Fruit fly (Drosophila melanogaster): ENCODE measurements around the gene CG45060.
A peak's percentile ranks its signal among the peaks of the same experiment; 100 is the strongest.

Gene CG45060

DNA sequence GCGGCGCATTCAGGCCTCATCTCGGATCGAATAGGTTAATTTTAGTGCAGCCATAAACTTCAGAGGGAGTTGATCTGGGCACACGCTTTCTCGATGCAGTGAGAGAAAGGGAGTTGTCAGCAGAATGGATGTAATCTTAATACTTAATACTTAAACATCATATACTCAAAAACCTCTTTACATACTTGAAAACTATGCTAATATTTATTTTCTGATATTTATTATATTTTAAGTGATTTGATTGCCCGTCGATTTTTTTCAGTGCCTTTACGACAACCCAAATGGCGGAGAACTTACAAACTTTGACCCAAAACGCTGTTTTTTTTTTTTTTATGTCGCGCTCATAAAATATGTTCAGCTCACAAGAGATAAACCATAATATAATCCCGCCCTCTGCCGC is 43.4 kb upstream of the CG45060 start (continued):
- TF ChIP-seq gt (GFP tag; IDR thresholded peaks at IDR 0.05) (no peak), D19A (tag; optimal IDR thresholded peaks at IDR 0.05) (peak; percentile 15), maf-S (GFP tag; optimal IDR thresholded peaks at IDR 0.05) (no peak), CHES-1-like (GFP tag; optimal IDR thresholded peaks at IDR 0.05) (no peak), danr (GFP tag; IDR thresholded peaks at IDR 0.05) (no peak), Hr78 (GFP tag; optimal IDR thresholded peaks at IDR 0.05) (peak in 1 of 2 experiments; percentile 64), CG6689 (GFP tag; IDR thresholded peaks at IDR 0.05) (peak; percentile 45; the same call in 1 of the 2 replicates), CG11504 (tag; optimal IDR thresholded peaks at IDR 0.05) (peak; percentile 68), gfzf (GFP tag; optimal IDR thresholded peaks at IDR 0.05) (no peak), luna (GFP tag; optimal IDR thresholded peaks at IDR 0.05) (no peak), yki (optimal IDR thresholded peaks at IDR 0.05) (no peak), CG14667 (GFP tag; IDR thresholded peaks at IDR 0.05) (0 out of 2 replicates have a peak, but pooled peaks have one; percentile 26), esg (GFP tag; conservative IDR thresholded peaks at IDR 0.05) (no peak), CG14014 (GFP tag; IDR thresholded peaks at IDR 0.05) (no peak), sens (GFP tag) (peak; percentile 74), Nf-YB (GFP tag; optimal IDR thresholded peaks at IDR 0.05) (no peak), CG18476 (GFP tag; optimal IDR thresholded peaks at IDR 0.05) (no peak), cato (GFP tag; optimal IDR thresholded peaks at IDR 0.05; ENCODE audit: borderline replicate concordance) (no peak), CG6854 (GFP tag; optimal IDR thresholded peaks at IDR 0.05) (no peak), Myb (GFP tag; optimal IDR thresholded peaks at IDR 0.05) (no peak), CG6654 (GFP tag; optimal IDR thresholded peaks at IDR 0.05) (no peak), CG12744 (GFP tag; optimal IDR thresholded peaks at IDR 0.05) (no peak), wdn (GFP tag; IDR thresholded peaks at IDR 0.05) (no peak), sd (tag; optimal IDR thresholded peaks at IDR 0.05) (no peak), dmrt99B (tag; optimal IDR thresholded peaks at IDR 0.05) (peak; percentile 63), CG1647 (GFP tag; optimal IDR thresholded peaks at IDR 0.05) (no peak), hb (GFP tag; IDR thresholded peaks at IDR 0.05; ENCODE audit: partially characterized antibody) (no peak), nerfin-1 (tag; optimal IDR thresholded peaks at IDR 0.05) (peak; percentile 8), peb (GFP tag; IDR thresholded peaks at IDR 0.05) (no peak), grn (GFP tag; optimal IDR thresholded peaks at IDR 0.05) (no peak), CG10959 (GFP tag; IDR thresholded peaks at IDR 0.05) (no peak), CG33557 (GFP tag; optimal IDR thresholded peaks at IDR 0.05) (no peak), tll (GFP tag; optimal IDR thresholded peaks at IDR 0.05) (no peak), al (GFP tag; IDR thresholded peaks at IDR 0.05) (no peak), rib (GFP tag; IDR thresholded peaks at IDR 0.05) (no peak), Dek (tag; optimal IDR thresholded peaks at IDR 0.05) (no peak), Ssrp (tag; optimal IDR thresholded peaks at IDR 0.05) (no peak), CG17359 (tag; optimal IDR thresholded peaks at IDR 0.05) (peak; percentile 40), CG8281 (tag; optimal IDR thresholded peaks at IDR 0.05) (no peak), Mes4 (GFP tag; optimal IDR thresholded peaks at IDR 0.05) (no peak), CG12104 (GFP tag; optimal IDR thresholded peaks at IDR 0.05) (no peak), cas (GFP tag; IDR thresholded peaks at IDR 0.05) (no peak), gcm2 (GFP tag; optimal IDR thresholded peaks at IDR 0.05) (no peak), CoRest (tag; optimal IDR thresholded peaks at IDR 0.05) (no peak), Hmr (GFP tag; optimal IDR thresholded peaks at IDR 0.05) (no peak), vvl (GFP tag; IDR thresholded peaks at IDR 0.05) (peak; percentile 43), Dfd (GFP tag; optimal IDR thresholded peaks at IDR 0.05) (no peak), NK7.1 (GFP tag; optimal IDR thresholded peaks at IDR 0.05) (no peak), HLH3B (GFP tag; IDR thresholded peaks at IDR 0.05) (no peak), CG3163 (GFP tag; optimal IDR thresholded peaks at IDR 0.05) (no peak), CG4424 (GFP tag; optimal IDR thresholded peaks at IDR 0.05) (peak; percentile 32), CG4282 (GFP tag; optimal IDR thresholded peaks at IDR 0.05) (no peak)

All from whole organism, embryonic.